Worm (Caenorhabditis elegans): ENCODE measurements around the gene B0198.2.

ce11 chrX:11994484-11994883 is 31.1 kb upstream of the B0198.2 start, which contains the start of gene C49F5.7:
- TF ChIP-seq ceh-13 (GFP tag; optimal IDR thresholded peaks at IDR 0.05), result no peak
- no peak for TF ChIP-seq hmg-4 (GFP tag; optimal IDR thresholded peaks at IDR 0.05)
- no peak for TF ChIP-seq B0310.2 (tag; optimal IDR thresholded peaks at IDR 0.05)
